Worm (Caenorhabditis elegans) whole organism, L3 larva: ENCODE data around the gene fars-3.

Experiments
- ZK546.5 ChIP-seq: sonication (generic microtip); optimal IDR thresholded peaks from 2 replicates; lab custom pipeline; 2017; ENCODE audit warnings: missing biosample characterization, missing genetic modification characterization
- aly-2 ChIP-seq: fragments of 150-350 bp; optimal IDR thresholded peaks from 2 replicates; lab custom pipeline; 2014; ENCODE audit warnings: missing biosample characterization, missing genetic modification characterization
- ceh-16 ChIP-seq: sonication (generic microtip); optimal IDR thresholded peaks from 2 replicates; lab custom pipeline; 2017; ENCODE audit warnings: missing biosample characterization, missing genetic modification characterization
- ceh-82 ChIP-seq: fragments of 150-350 bp; optimal IDR thresholded peaks from 2 replicates; lab custom pipeline; 2014; ENCODE audit warnings: missing biosample characterization, missing genetic modification characterization
- ceh-9 ChIP-seq: sonication (generic microtip); optimal IDR thresholded peaks from 2 replicates; lab custom pipeline; 2018; ENCODE audit warnings: missing biosample characterization, missing genetic modification characterization
- egl-27 ChIP-seq: sonication (generic microtip); optimal IDR thresholded peaks from 4 replicates; lab custom pipeline; 2017; ENCODE audit warnings: missing biosample characterization, missing genetic modification reagents, missing genetic modification characterization
- egl-5 ChIP-seq: fragments of 150-350 bp; optimal IDR thresholded peaks from 2 replicates; lab custom pipeline; 2017; ENCODE audit warnings: missing biosample characterization, missing genetic modification reagents, missing genetic modification characterization, inconsistent platforms
- elt-1 ChIP-seq: fragments of 150-350 bp; optimal IDR thresholded peaks from 2 replicates; lab custom pipeline; 2014; ENCODE audit warnings: missing biosample characterization, missing genetic modification characterization
- elt-2 ChIP-seq: sonication (generic microtip); optimal IDR thresholded peaks from 2 replicates; lab custom pipeline; 2016; ENCODE audit warnings: missing genetic modification reagents, mild to moderate bottlenecking, missing genetic modification characterization, missing compliant biosample characterization
- elt-3 ChIP-seq, 3 experiments: fragments of 150-350 bp in 1 of 3; sonication (generic microtip) in 2 of 3; optimal IDR thresholded peaks; 2 replicates in 2 of 3; 4 replicates in 1 of 3; lab custom pipeline; 2014 to 2017; ENCODE audit warnings: missing biosample characterization in 3 of 3, missing genetic modification characterization in 3 of 3
- eor-1 ChIP-seq, 2 experiments: fragments of 150-350 bp; optimal IDR thresholded peaks; 2 replicates each; lab custom pipeline; 2014 to 2018; ENCODE audit warnings: missing biosample characterization in 2 of 2, missing genetic modification characterization in 2 of 2
- fkh-2 ChIP-seq: fragments of 150-350 bp; optimal IDR thresholded peaks from 2 replicates; lab custom pipeline; 2014; ENCODE audit warnings: missing biosample characterization, missing genetic modification reagents, missing genetic modification characterization
- fos-1 ChIP-seq: fragments of 150-350 bp; optimal IDR thresholded peaks from 2 replicates; lab custom pipeline; 2014; ENCODE audit warnings: missing biosample characterization, missing genetic modification characterization
- jun-1 ChIP-seq: fragments of 150-350 bp; optimal IDR thresholded peaks from 2 replicates; lab custom pipeline; 2014; ENCODE audit warnings: missing biosample characterization, missing genetic modification reagents, missing genetic modification characterization
- lin-39 ChIP-seq: fragments of 150-350 bp; optimal IDR thresholded peaks from 2 replicates; lab custom pipeline; 2018; ENCODE audit warnings: missing biosample characterization, missing genetic modification reagents, missing genetic modification characterization
- lsy-12 ChIP-seq: sonication (generic microtip); optimal IDR thresholded peaks from 2 replicates; lab custom pipeline; 2016; ENCODE audit warnings: mild to moderate bottlenecking, missing genetic modification characterization, missing compliant biosample characterization
- mdl-1 ChIP-seq: fragments of 150-350 bp; optimal IDR thresholded peaks from 2 replicates; lab custom pipeline; 2014; ENCODE audit warnings: missing biosample characterization, missing genetic modification characterization
- nhr-11 ChIP-seq: fragments of 150-350 bp; optimal IDR thresholded peaks from 2 replicates; lab custom pipeline; 2014; ENCODE audit warnings: missing biosample characterization, missing genetic modification characterization
- nhr-12 ChIP-seq: fragments of 150-350 bp; optimal IDR thresholded peaks from 2 replicates; lab custom pipeline; 2014; ENCODE audit warnings: missing biosample characterization, missing genetic modification characterization
- nhr-23 ChIP-seq: fragments of 150-350 bp; optimal IDR thresholded peaks from 2 replicates; lab custom pipeline; 2014; ENCODE audit warnings: missing biosample characterization, missing genetic modification reagents, missing genetic modification characterization
- nhr-25 ChIP-seq: sonication (generic microtip); optimal IDR thresholded peaks from 2 replicates; lab custom pipeline; 2017; ENCODE audit warnings: missing biosample characterization, missing genetic modification characterization
- nhr-43 ChIP-seq: sonication (generic microtip); optimal IDR thresholded peaks from 2 replicates; lab custom pipeline; 2016; ENCODE audit warnings: mild to moderate bottlenecking, missing genetic modification characterization, missing compliant biosample characterization; ENCODE audit not compliant: poor library complexity, severe bottlenecking
- pha-4 ChIP-seq: fragments of 150-350 bp; optimal IDR thresholded peaks from 2 replicates; lab custom pipeline; 2014; ENCODE audit warnings: missing biosample characterization, missing genetic modification reagents, missing genetic modification characterization
- pqm-1 ChIP-seq: fragments of 150-350 bp; optimal IDR thresholded peaks from 2 replicates; lab custom pipeline; 2017; ENCODE audit warnings: missing biosample characterization, missing genetic modification characterization, inconsistent platforms
- sea-2 ChIP-seq: fragments of 150-350 bp; sonication (generic microtip); optimal IDR thresholded peaks from 4 replicates; lab custom pipeline; 2014; ENCODE audit warnings: missing biosample characterization, missing genetic modification reagents, missing genetic modification characterization
- skn-1 ChIP-seq: fragments of 150-350 bp; optimal IDR thresholded peaks from 2 replicates; lab custom pipeline; 2014; ENCODE audit warnings: missing biosample characterization, missing genetic modification characterization
- snpc-4 ChIP-seq: fragments of 150-350 bp; optimal IDR thresholded peaks from 2 replicates; lab custom pipeline; 2014; ENCODE audit warnings: missing biosample characterization, missing genetic modification characterization
- tbx-2 ChIP-seq: sonication (generic microtip); optimal IDR thresholded peaks from 2 replicates; lab custom pipeline; 2016; ENCODE audit warnings: mild to moderate bottlenecking, missing genetic modification characterization, missing compliant biosample characterization
- unc-62 ChIP-seq: fragments of 150-350 bp; sonication (generic microtip); optimal IDR thresholded peaks from 4 replicates; lab custom pipeline; 2014; ENCODE audit warnings: missing biosample characterization, missing genetic modification reagents, missing genetic modification characterization
- zag-1 ChIP-seq: fragments of 150-350 bp; optimal IDR thresholded peaks from 2 replicates; lab custom pipeline; 2014; ENCODE audit warnings: missing biosample characterization, missing genetic modification characterization
- ztf-4 ChIP-seq: fragments of 150-350 bp; optimal IDR thresholded peaks from 2 replicates; lab custom pipeline; 2014; ENCODE audit warnings: missing biosample characterization, missing genetic modification characterization

The fars-3 gene

DNA sequence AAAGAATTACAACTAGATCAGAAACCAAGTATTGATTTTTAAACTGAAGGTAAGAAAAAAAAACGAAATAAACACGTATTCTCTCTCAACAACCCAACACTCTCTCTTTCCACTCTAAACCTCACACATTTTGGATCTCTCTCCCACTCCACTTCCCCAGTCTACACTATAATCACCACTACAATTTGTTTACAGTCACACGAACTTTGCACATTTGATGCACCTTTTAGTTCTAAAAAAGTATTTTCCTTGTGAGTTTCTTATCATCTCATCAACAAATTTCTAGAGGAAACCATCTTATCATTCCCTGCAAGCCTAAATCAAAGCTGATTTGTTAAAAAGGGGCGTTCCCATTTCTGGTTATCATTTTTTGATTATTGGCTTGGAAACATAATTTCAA lies 19.9 kb downstream of the fars-3 start (continued):
- no peak for TF ChIP-seq fkh-2 (tag; lab: Kevin White, UChicago)

DNA sequence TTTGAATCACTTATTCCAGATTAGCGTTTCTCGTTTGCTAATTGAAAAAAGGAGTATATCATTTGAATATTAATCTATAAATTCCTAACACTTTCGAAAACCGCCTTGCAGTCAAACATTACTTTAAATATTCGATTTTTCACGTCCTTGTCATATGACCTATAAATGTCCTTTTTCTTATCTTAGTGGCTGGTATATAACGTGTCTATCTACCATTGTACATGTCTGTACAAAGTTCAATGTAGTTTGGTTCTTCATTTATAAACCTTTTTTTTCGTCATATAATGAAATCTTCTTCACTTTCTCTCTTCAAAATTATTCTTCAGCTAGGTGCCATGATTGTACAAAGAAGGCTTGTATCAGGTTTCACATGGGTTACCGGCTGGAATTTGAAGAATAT lies 21.0 kb downstream of the fars-3 start, which contains the start of gene gbh-2:
TSS of gene gbh-2 (plus strand) at position 277 of the 400 bp plus-strand sequence.
- TF ChIP-seq jun-1 (tag; lab: Kevin White, UChicago) (peak; percentile 16), eor-1 (tag; optimal IDR thresholded peaks at IDR 0.05; lab: Kevin White, UChicago) (no peak), skn-1 (peak; percentile 67), fos-1 (tag; lab: Kevin White, UChicago) (no peak), lin-39 (tag; lab: Kevin White, UChicago) (no peak), pha-4 (peak; percentile 11), nhr-23 (tag; lab: Kevin White, UChicago) (peak; percentile 42), nhr-25 (tag; lab: Kevin White, UChicago) (peak; percentile 63), elt-3 (tag; optimal IDR thresholded peaks at IDR 0.05; lab: Kevin White, UChicago) (no peak), nhr-43 (tag; lab: Kevin White, UChicago) (peak; percentile 46), pqm-1 (tag; lab: Kevin White, UChicago) (peak; percentile 95), ztf-4 (peak; percentile 48), egl-5 (tag; lab: Kevin White, UChicago) (no peak), elt-2 (tag; lab: Kevin White, UChicago) (peak; percentile 93), snpc-4 (tag; lab: Kevin White, UChicago) (peak; percentile 9)

DNA sequence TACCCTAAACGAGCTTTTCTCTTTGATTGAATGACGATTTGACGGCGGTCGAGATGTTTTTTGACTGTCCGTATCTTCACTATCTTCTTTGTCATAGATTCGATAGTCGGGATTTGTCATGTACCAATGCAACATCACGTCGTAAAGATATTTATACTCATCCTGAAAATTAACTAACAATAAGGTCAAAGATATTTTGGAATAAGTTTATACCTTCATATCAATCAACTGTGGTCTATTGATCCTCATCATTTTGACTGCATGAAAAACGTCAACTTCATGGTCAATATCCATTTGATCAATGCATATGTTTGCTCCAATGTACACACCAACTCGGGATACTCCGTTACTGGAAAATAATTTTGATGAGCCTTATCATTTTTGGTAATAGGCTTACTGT lies 23.5 kb downstream of the fars-3 start:
- no peak for TF ChIP-seq fos-1 (tag; lab: Kevin White, UChicago)
- TF ChIP-seq, all 47 proteins: peak for 0

DNA sequence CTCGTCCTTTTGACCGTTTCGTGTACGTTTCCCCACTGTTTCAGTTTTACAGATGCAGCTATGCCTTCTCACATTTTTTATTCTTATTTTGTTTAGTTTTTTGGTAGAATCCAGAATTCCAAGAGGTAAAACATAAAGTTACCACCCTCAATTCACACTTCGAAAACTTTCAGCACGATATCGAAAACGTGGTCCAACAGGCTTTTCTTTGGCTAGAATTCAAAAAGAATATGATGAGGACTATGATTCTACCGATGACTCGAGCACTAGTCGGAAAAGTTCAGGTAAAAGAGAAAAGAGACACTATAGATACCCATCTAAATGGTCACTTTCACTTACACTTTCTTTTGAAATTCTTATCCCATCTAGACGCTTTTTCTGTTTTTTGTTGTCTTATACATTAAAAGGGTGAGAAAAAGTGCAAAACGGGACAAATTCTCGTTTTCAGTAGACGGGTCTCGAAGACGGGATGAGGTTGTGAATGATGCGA lies 29.6 kb downstream of the fars-3 start, which contains the start of gene M05D6.9:
TSS of gene M05D6.9 (plus strand) at position 51 of the 490 bp plus-strand sequence.
- no peak for TF ChIP-seq unc-62 (GFP tag; lab: Kevin White, UChicago)
- TF ChIP-seq aly-2 (tag; lab: Kevin White, UChicago): no peak
- TF ChIP-seq nhr-23 (tag; lab: Kevin White, UChicago): no peak
- no peak for TF ChIP-seq pha-4
- no peak for TF ChIP-seq elt-3 (tag; optimal IDR thresholded peaks at IDR 0.05; lab: Kevin White, UChicago)
- TF ChIP-seq ceh-9: no peak
- TF ChIP-seq nhr-25 (tag; lab: Kevin White, UChicago): peak; percentile 1
- no peak for TF ChIP-seq ceh-16
- no peak for TF ChIP-seq snpc-4 (tag; lab: Kevin White, UChicago)
- TF ChIP-seq lsy-12 (tag; lab: Kevin White, UChicago): no peak
- TF ChIP-seq egl-27 (tag; lab: Kevin White, UChicago): no peak
- no peak for TF ChIP-seq ZK546.5 (tag; lab: Kevin White, UChicago)
- peak; percentile 51 for TF ChIP-seq elt-1 (tag; lab: Kevin White, UChicago)
- no peak for TF ChIP-seq mdl-1 (tag; lab: Kevin White, UChicago)
- no peak for TF ChIP-seq zag-1 (tag; lab: Kevin White, UChicago)
- TF ChIP-seq, all 47 proteins: peak for 2

DNA sequence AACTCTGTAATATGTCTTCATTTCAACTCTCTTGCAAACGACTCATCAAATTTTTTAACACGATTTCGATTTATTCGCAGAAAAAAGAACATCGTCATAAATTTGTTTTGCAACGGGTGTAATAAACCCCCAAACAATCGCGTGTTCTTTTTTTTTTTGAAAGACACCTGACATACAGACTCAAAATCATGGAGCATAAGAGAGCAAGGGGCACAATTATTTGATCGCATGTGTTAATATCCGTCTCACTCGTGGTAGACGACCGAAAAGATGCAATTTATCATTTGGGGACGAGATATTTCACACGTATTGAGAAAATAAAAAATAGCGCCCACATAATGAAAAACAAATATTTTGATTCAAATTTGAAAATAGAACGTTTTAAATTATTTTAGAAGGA lies 31.5 kb downstream of the fars-3 start:
- no peak for TF ChIP-seq ceh-82 (tag; lab: Kevin White, UChicago)
- TF ChIP-seq ZK546.5 (tag; lab: Kevin White, UChicago): no peak
- no peak for TF ChIP-seq nhr-12 (tag; lab: Kevin White, UChicago)
- no peak for TF ChIP-seq sea-2
- TF ChIP-seq ceh-16: no peak
- no peak for TF ChIP-seq aly-2 (tag; lab: Kevin White, UChicago)
- peak; percentile 13 for TF ChIP-seq egl-5 (tag; lab: Kevin White, UChicago)
- no peak for TF ChIP-seq tbx-2 (tag; lab: Kevin White, UChicago)
- TF ChIP-seq elt-3 (tag; optimal IDR thresholded peaks at IDR 0.05; lab: Kevin White, UChicago): no peak
- TF ChIP-seq ztf-4: no peak
- TF ChIP-seq lin-39 (tag; lab: Kevin White, UChicago): peak; percentile 31
- TF ChIP-seq pqm-1 (tag; lab: Kevin White, UChicago): no peak
- no peak for TF ChIP-seq zag-1 (tag; lab: Kevin White, UChicago)
- TF ChIP-seq nhr-11 (tag; lab: Kevin White, UChicago): no peak
- TF ChIP-seq elt-1 (tag; lab: Kevin White, UChicago): no peak
- no peak for TF ChIP-seq jun-1 (tag; lab: Kevin White, UChicago)
- TF ChIP-seq, all 47 proteins: peak for 2
